Fruit fly (Drosophila melanogaster) whole organism, embryonic: Measurements from ENCODE around the gene mib1.

Experiments used
- CG10654 ChIP-seq: fragments of 200-800 bp; sonication (Bioruptor generic); optimal IDR thresholded peaks from 2 replicates; lab custom pipeline; 2016; ENCODE audit warnings: missing biosample characterization, missing genetic modification characterization
- CG11723 ChIP-seq: fragments of 200-800 bp; sonication (Bioruptor generic); optimal IDR thresholded peaks from 2 replicates; lab custom pipeline; 2017; ENCODE audit warnings: missing biosample characterization, mild to moderate bottlenecking, missing genetic modification characterization
- CG12155 ChIP-seq: fragments of 200-800 bp; sonication (Bioruptor generic); optimal IDR thresholded peaks from 3 replicates; lab custom pipeline; 2016; ENCODE audit warnings: missing biosample characterization, missing genetic modification characterization
- CG12391 ChIP-seq: fragments of 200-800 bp; sonication (Bioruptor generic); optimal IDR thresholded peaks from 3 replicates; lab custom pipeline; 2018; ENCODE audit warnings: missing biosample characterization, mild to moderate bottlenecking, missing genetic modification characterization, moderate library complexity
- CG13894 ChIP-seq: fragments of 200-800 bp; sonication (Bioruptor generic); optimal IDR thresholded peaks from 3 replicates; lab custom pipeline; 2018; ENCODE audit warnings: missing biosample characterization, mild to moderate bottlenecking, missing genetic modification characterization, moderate library complexity
- CG14860 ChIP-seq: fragments of 200-800 bp; sonication (Bioruptor generic); IDR thresholded peaks from 3 replicates; pipeline ENCODE4 v1.3.6; 2022; ENCODE audit warnings: missing biosample characterization, missing genetic modification characterization; ENCODE audit not compliant: partially characterized antibody
- CG14965 ChIP-seq: fragments of 200-800 bp; sonication (Bioruptor generic); optimal IDR thresholded peaks from 2 replicates; lab custom pipeline; 2016; ENCODE audit warnings: missing biosample characterization, missing genetic modification characterization, borderline replicate concordance
- CG1603 ChIP-seq: fragments of 200-800 bp; sonication (Bioruptor generic); optimal IDR thresholded peaks from 2 replicates; lab custom pipeline; 2019; ENCODE audit warnings: missing biosample characterization, mild to moderate bottlenecking, missing genetic modification characterization, moderate library complexity
- CG16813 ChIP-seq: fragments of 200-800 bp; sonication (Bioruptor generic); IDR thresholded peaks from 3 replicates; pipeline ENCODE4 v1.3.6; 2022; ENCODE audit warnings: missing biosample characterization, missing genetic modification characterization; ENCODE audit not compliant: partially characterized antibody
- CG16863 ChIP-seq: fragments of 200-800 bp; sonication (Bioruptor generic); optimal IDR thresholded peaks from 3 replicates; lab custom pipeline; 2016; ENCODE audit warnings: missing biosample characterization, missing genetic modification characterization
- CG17361 ChIP-seq: fragments of 200-800 bp; sonication (Bioruptor generic); IDR thresholded peaks from 3 replicates; pipeline ENCODE4 v1.3.6; 2022; ENCODE audit warnings: missing biosample characterization, missing genetic modification characterization
- CG18476 ChIP-seq: fragments of 200-800 bp; sonication (Bioruptor generic); optimal IDR thresholded peaks from 2 replicates; lab custom pipeline; 2016; ENCODE audit warnings: missing biosample characterization, mild to moderate bottlenecking, missing genetic modification characterization
- CG3065 ChIP-seq: fragments of 200-800 bp; sonication (Bioruptor generic); optimal IDR thresholded peaks from 2 replicates; lab custom pipeline; 2016; ENCODE audit warnings: missing biosample characterization, missing genetic modification characterization
- CG31441 ChIP-seq: fragments of 200-800 bp; sonication (Bioruptor generic); IDR thresholded peaks from 2 replicates; pipeline ENCODE4 v1.3.6; 2022; ENCODE audit warnings: missing biosample characterization, missing genetic modification characterization
- CG4282 ChIP-seq: fragments of 200-800 bp; sonication (Bioruptor generic); optimal IDR thresholded peaks from 2 replicates; lab custom pipeline; 2016; ENCODE audit warnings: missing biosample characterization, missing genetic modification characterization
- CG6683 ChIP-seq: fragments of 200-800 bp; sonication (Bioruptor generic); optimal IDR thresholded peaks from 2 replicates; lab custom pipeline; 2017; ENCODE audit warnings: missing biosample characterization, mild to moderate bottlenecking, missing genetic modification characterization, missing genetic modification reagents
- CG7372 ChIP-seq: fragments of 200-800 bp; sonication (Bioruptor generic); IDR thresholded peaks from 2 replicates; pipeline ENCODE4 v1.3.6; 2022; ENCODE audit warnings: missing biosample characterization, missing genetic modification characterization
- CG8089 ChIP-seq: fragments of 200-800 bp; sonication (Bioruptor generic); optimal IDR thresholded peaks from 3 replicates; lab custom pipeline; 2016; ENCODE audit warnings: missing biosample characterization, missing genetic modification characterization
- CG8924 ChIP-seq: fragments of 200-800 bp; optimal IDR thresholded peaks from 3 replicates; lab custom pipeline; 2019; ENCODE audit warnings: missing biosample characterization, mild to moderate bottlenecking, missing genetic modification characterization, moderate library complexity
- Dref ChIP-seq: fragments of 200-800 bp; sonication (Bioruptor generic); IDR thresholded peaks from 2 replicates; pipeline ENCODE4 v1.3.6; 2022; ENCODE audit warnings: missing biosample characterization, missing genetic modification characterization
- Gug ChIP-seq: fragments of 200-800 bp; sonication (Bioruptor generic); IDR thresholded peaks from 4 replicates; pipeline ENCODE4 v1.3.6; 2022; ENCODE audit warnings: missing biosample characterization, missing genetic modification characterization
- Hmr ChIP-seq: fragments of 200-800 bp; sonication (Bioruptor generic); optimal IDR thresholded peaks from 3 replicates; lab custom pipeline; 2017; ENCODE audit warnings: mild to moderate bottlenecking, missing biosample characterization, missing genetic modification reagents, missing genetic modification characterization
- Hr39 ChIP-seq: fragments of >200 bp; optimal IDR thresholded peaks from 2 replicates; lab custom pipeline; 2017
- Meics ChIP-seq: fragments of 200-800 bp; sonication (Bioruptor generic); optimal IDR thresholded peaks from 2 replicates; lab custom pipeline; 2017; ENCODE audit warnings: missing biosample characterization, mild to moderate bottlenecking, missing genetic modification characterization
- NfI ChIP-seq: fragments of 200-800 bp; sonication (Bioruptor generic); optimal IDR thresholded peaks from 3 replicates; lab custom pipeline; 2018; ENCODE audit warnings: missing biosample characterization, mild to moderate bottlenecking, missing genetic modification characterization, moderate library complexity
- Spps ChIP-seq: fragments of 200-800 bp; sonication (Bioruptor generic); optimal IDR thresholded peaks from 2 replicates; lab custom pipeline; 2018; ENCODE audit warnings: missing biosample characterization, mild to moderate bottlenecking, missing genetic modification characterization
- Ssrp ChIP-seq: fragments of 200-800 bp; sonication (Bioruptor generic); optimal IDR thresholded peaks from 2 replicates; lab custom pipeline; 2018; ENCODE audit warnings: missing biosample characterization, mild to moderate bottlenecking, missing genetic modification characterization, moderate library complexity
- amos ChIP-seq: fragments of 200-800 bp; sonication (Bioruptor generic); IDR thresholded peaks from 2 replicates; pipeline ENCODE4 v1.3.6; 2022; ENCODE audit warnings: missing biosample characterization, missing genetic modification characterization; ENCODE audit not compliant: partially characterized antibody
- bsh ChIP-seq, 2 experiments: fragments of 200-800 bp; sonication (Bioruptor generic); optimal IDR thresholded peaks; 2 replicates each; lab custom pipeline; 2017 to 2018; ENCODE audit warnings: mild to moderate bottlenecking in 2 of 2, missing biosample characterization in 2 of 2, missing genetic modification characterization in 2 of 2, moderate library complexity in 1 of 2
- cad ChIP-seq: fragments of >200 bp; optimal IDR thresholded peaks from 2 replicates; lab custom pipeline; 2017; ENCODE audit warnings: missing biosample characterization, missing genetic modification characterization
- dan ChIP-seq: fragments of 200-800 bp; sonication (Bioruptor generic); IDR thresholded peaks from 2 replicates; pipeline ENCODE4 v1.3.6; 2022; ENCODE audit warnings: missing biosample characterization, missing genetic modification characterization
- dmrt11E ChIP-seq: fragments of 200-800 bp; sonication (Bioruptor generic); optimal IDR thresholded peaks from 3 replicates; lab custom pipeline; 2018; ENCODE audit warnings: missing biosample characterization, mild to moderate bottlenecking, missing genetic modification characterization, moderate library complexity
- dmrt99B ChIP-seq: fragments of 200-800 bp; sonication (Bioruptor generic); optimal IDR thresholded peaks from 2 replicates; lab custom pipeline; 2018; ENCODE audit warnings: missing biosample characterization, mild to moderate bottlenecking, missing genetic modification characterization, moderate library complexity
- exex ChIP-seq: fragments of 200-800 bp; sonication (Bioruptor generic); optimal IDR thresholded peaks from 4 replicates; lab custom pipeline; 2018; ENCODE audit warnings: missing biosample characterization, mild to moderate bottlenecking, missing genetic modification characterization, moderate library complexity
- gfzf ChIP-seq: fragments of 200-800 bp; sonication (Bioruptor generic); optimal IDR thresholded peaks from 2 replicates; lab custom pipeline; 2016; ENCODE audit warnings: missing biosample characterization, mild to moderate bottlenecking, missing genetic modification characterization, moderate library complexity
- hb ChIP-seq: fragments of 200-800 bp; sonication (Bioruptor generic); IDR thresholded peaks from 3 replicates; pipeline ENCODE4 v1.3.6; 2022; ENCODE audit warnings: missing biosample characterization, missing genetic modification characterization; ENCODE audit not compliant: partially characterized antibody
- jing ChIP-seq: fragments of 200-800 bp; sonication (Bioruptor generic); optimal IDR thresholded peaks from 2 replicates; lab custom pipeline; 2018; ENCODE audit warnings: missing biosample characterization, mild to moderate bottlenecking, missing genetic modification characterization
- lilli ChIP-seq: fragments of 200-800 bp; sonication (Bioruptor generic); optimal IDR thresholded peaks from 3 replicates; lab custom pipeline; 2016; ENCODE audit warnings: missing biosample characterization, missing genetic modification characterization
- luna ChIP-seq: fragments of 200-800 bp; sonication (Bioruptor generic); optimal IDR thresholded peaks from 2 replicates; lab custom pipeline; 2016; ENCODE audit warnings: missing biosample characterization, missing genetic modification characterization
- mam ChIP-seq: fragments of 200-800 bp; sonication (Bioruptor generic); optimal IDR thresholded peaks from 3 replicates; lab custom pipeline; 2016; ENCODE audit warnings: missing biosample characterization, missing genetic modification characterization
- pfk ChIP-seq: fragments of 200-800 bp; sonication (Bioruptor generic); optimal IDR thresholded peaks from 2 replicates; lab custom pipeline; 2018; ENCODE audit warnings: missing biosample characterization, mild to moderate bottlenecking, missing genetic modification characterization, moderate library complexity
- psq ChIP-seq: fragments of 200-800 bp; sonication (Bioruptor generic); optimal IDR thresholded peaks from 2 replicates; lab custom pipeline; 2017; ENCODE audit warnings: missing biosample characterization, missing genetic modification characterization
- repo ChIP-seq: fragments of 200-800 bp; sonication (Bioruptor generic); optimal IDR thresholded peaks from 2 replicates; lab custom pipeline; 2016; ENCODE audit warnings: missing biosample characterization, missing genetic modification characterization
- scrt ChIP-seq: fragments of 200-800 bp; sonication (Bioruptor generic); optimal IDR thresholded peaks from 2 replicates; lab custom pipeline; 2018; ENCODE audit warnings: missing biosample characterization, mild to moderate bottlenecking, missing genetic modification characterization, moderate library complexity
- slou ChIP-seq: fragments of 200-800 bp; sonication (Bioruptor generic); optimal IDR thresholded peaks from 3 replicates; lab custom pipeline; 2016; ENCODE audit warnings: missing biosample characterization, missing genetic modification characterization
- trh ChIP-seq: fragments of 200-800 bp; sonication (Bioruptor generic); optimal IDR thresholded peaks from 2 replicates; lab custom pipeline; 2016; ENCODE audit warnings: missing biosample characterization, missing genetic modification characterization
- z ChIP-seq: fragments of 200-800 bp; sonication (Bioruptor generic); IDR thresholded peaks from 3 replicates; pipeline ENCODE4 v1.3.6; 2022; ENCODE audit warnings: missing biosample characterization, missing genetic modification characterization
- zen ChIP-seq: fragments of 200-800 bp; sonication (Bioruptor generic); optimal IDR thresholded peaks from 3 replicates; lab custom pipeline; 2018; ENCODE audit warnings: missing biosample characterization, mild to moderate bottlenecking, missing genetic modification characterization, moderate library complexity
- zf30C ChIP-seq: fragments of 200-800 bp; sonication (Bioruptor generic); optimal IDR thresholded peaks from 3 replicates; lab custom pipeline; 2018; ENCODE audit warnings: missing biosample characterization, mild to moderate bottlenecking, missing genetic modification characterization

The mib1 gene

dm6 chr3L:16060806-16061600, 49.4 kb upstream of the mib1 start (continued):
- no peak for TF ChIP-seq Dref (GFP tag; lab: Robert Waterston, UW)
- peak; percentile 51 for TF ChIP-seq Meics (GFP tag; lab: Kevin White, UChicago)
- peak; percentile 38 for TF ChIP-seq CG12155 (GFP tag; lab: Kevin White, UChicago)
- no peak for TF ChIP-seq Gug
- TF ChIP-seq zen (tag; lab: Kevin White, UChicago) = no peak
- no peak for TF ChIP-seq repo
- TF ChIP-seq z (GFP tag; lab: Robert Waterston, UW) = no peak
- TF ChIP-seq slou = no peak
- no peak for TF ChIP-seq gfzf (GFP tag; lab: Kevin White, UChicago)
- TF ChIP-seq CG13894 = no peak
- no peak for TF ChIP-seq CG1603 (tag; lab: Kevin White, UChicago)
- TF ChIP-seq lilli (GFP tag; lab: Kevin White, UChicago) = peak; percentile 35
- peak; percentile 76 for TF ChIP-seq CG8924
- peak; percentile 53 for TF ChIP-seq Hmr (GFP tag; lab: Kevin White, UChicago)
- no peak for TF ChIP-seq dan (GFP tag; lab: Robert Waterston, UW)
- no peak for TF ChIP-seq CG6683
- TF ChIP-seq jing (GFP tag; lab: Kevin White, UChicago) = no peak
- TF ChIP-seq CG4282 (GFP tag; lab: Kevin White, UChicago) = no peak
- TF ChIP-seq CG17361 (GFP tag; lab: Robert Waterston, UW) = peak; percentile 89; the same call in 2 of the 3 replicates
- TF ChIP-seq NfI = peak; percentile 37
- TF ChIP-seq CG18476 (GFP tag; lab: Kevin White, UChicago) = peak; percentile 21
- TF ChIP-seq scrt (GFP tag; lab: Kevin White, UChicago) = no peak
- TF ChIP-seq Ssrp = peak; percentile 52
- TF ChIP-seq dmrt11E (tag; lab: Kevin White, UChicago) = peak; percentile 45
- TF ChIP-seq pfk = no peak
- no peak for TF ChIP-seq exex (tag; lab: Kevin White, UChicago)
- TF ChIP-seq luna (GFP tag; lab: Kevin White, UChicago) = no peak
- TF ChIP-seq CG8089 (GFP tag; lab: Kevin White, UChicago) = no peak
- TF ChIP-seq Hr39 (lab: Kevin White, UChicago) = no peak
- TF ChIP-seq CG14860 (GFP tag; lab: Robert Waterston, UW) = no peak
- no peak for TF ChIP-seq CG16863 (GFP tag; lab: Kevin White, UChicago)
- TF ChIP-seq amos (GFP tag; lab: Robert Waterston, UW) = no peak
- TF ChIP-seq CG11723 (GFP tag; lab: Kevin White, UChicago) = peak; percentile 40
- peak; percentile 57 for TF ChIP-seq CG12391 (tag; lab: Kevin White, UChicago)
- no peak for TF ChIP-seq dmrt99B
- peak; percentile 38 for TF ChIP-seq zf30C (GFP tag; lab: Kevin White, UChicago)
- TF ChIP-seq bsh (GFP tag; optimal IDR thresholded peaks at IDR 0.05; lab: Kevin White, UChicago) = peak in 1 of 2 experiments; percentile 51
- no peak for TF ChIP-seq hb
- no peak for TF ChIP-seq CG7372 (GFP tag; lab: Robert Waterston, UW)
- TF ChIP-seq CG31441 = no peak; the same call in 1 of the 2 replicates
- no peak for TF ChIP-seq cad
- TF ChIP-seq CG16813 (GFP tag; lab: Robert Waterston, UW) = no peak
- peak; percentile 5 for TF ChIP-seq CG10654 (GFP tag; lab: Kevin White, UChicago)
- peak; percentile 5 for TF ChIP-seq mam
- no peak for TF ChIP-seq CG3065
- TF ChIP-seq trh (GFP tag; lab: Kevin White, UChicago) = no peak
- TF ChIP-seq CG14965 = no peak
- peak; percentile 9 for TF ChIP-seq psq (GFP tag; lab: Kevin White, UChicago)
- peak; percentile 14 for TF ChIP-seq Spps (tag; lab: Kevin White, UChicago)
